Fruit fly (Drosophila melanogaster): Measurements from ENCODE around the gene ImpE3.

DNA sequence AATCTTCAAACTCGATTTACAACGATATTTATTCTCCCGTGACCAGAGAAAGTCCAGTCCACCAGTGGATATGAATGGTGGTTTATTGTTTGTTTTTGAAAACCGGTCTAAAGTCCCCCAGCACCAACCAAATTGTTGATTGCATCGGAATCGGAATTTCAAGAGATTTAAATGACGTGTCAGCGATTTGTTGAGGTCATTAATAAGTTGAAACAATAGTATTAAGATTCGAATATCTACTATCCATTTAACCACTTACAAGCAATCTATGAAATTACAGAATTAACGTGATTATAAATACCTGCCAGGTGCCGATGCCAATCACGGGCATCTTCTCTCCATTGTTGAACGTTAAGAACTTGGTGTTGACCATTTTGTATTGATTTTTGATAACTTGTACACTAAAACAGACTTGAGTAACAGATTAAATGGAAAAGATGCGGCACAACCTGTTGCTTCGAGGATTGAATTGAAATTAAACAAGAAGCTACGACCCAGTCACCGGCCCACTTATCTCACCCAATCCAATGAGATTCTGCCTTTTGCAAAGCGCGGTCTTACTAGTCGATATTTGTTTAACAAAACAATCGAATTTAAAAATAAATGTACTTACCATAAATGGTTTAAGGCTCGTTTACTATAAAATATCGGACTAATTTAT lies 21.6 kb downstream of the ImpE3 start, which contains the start of gene CG2767:
- TF ChIP-seq CG8478 (optimal IDR thresholded peaks at IDR 0.05) (no peak), CTCF (optimal IDR thresholded peaks at IDR 0.05) (no peak)
